Worm (Caenorhabditis elegans) whole organism, mixed stage, embryonic: ENCODE measurements around the gene csn-4.
A peak's percentile ranks its signal among the peaks of the same experiment; 100 is the strongest.
"Not testable (repeated sequence)": the region's sequence is repeated elsewhere in the genome, so short reads cannot be mapped to it uniquely, and the experiment has no call there.

Experiments used
- M03D4.4 ChIP-seq: sonication (generic microtip); optimal IDR thresholded peaks from 2 replicates; lab custom pipeline; 2017; ENCODE audit warnings: mild to moderate bottlenecking, missing genetic modification characterization, missing compliant biosample characterization
- bed-3 ChIP-seq: fragments of 200-800 bp; sonication (Bioruptor generic); optimal IDR thresholded peaks from 3 replicates; lab custom pipeline; 2018; ENCODE audit warnings: mild to moderate bottlenecking, missing genetic modification characterization, moderate library complexity, missing compliant biosample characterization
- blmp-1 ChIP-seq: fragments of 150-350 bp; optimal IDR thresholded peaks from 2 replicates; lab custom pipeline; 2014; ENCODE audit warnings: missing biosample characterization, missing genetic modification characterization
- ceh-39 ChIP-seq: fragments of 150-350 bp; optimal IDR thresholded peaks from 2 replicates; lab custom pipeline; 2014; ENCODE audit warnings: missing biosample characterization, missing genetic modification characterization
- ceh-43 ChIP-seq: fragments of 200-800 bp; sonication (Bioruptor generic); optimal IDR thresholded peaks from 2 replicates; lab custom pipeline; 2018; ENCODE audit warnings: mild to moderate bottlenecking, missing genetic modification characterization, moderate library complexity, missing compliant biosample characterization
- ceh-83 ChIP-seq: fragments of 200-800 bp; sonication (Bioruptor generic); optimal IDR thresholded peaks from 2 replicates; lab custom pipeline; 2018; ENCODE audit warnings: mild to moderate bottlenecking, missing genetic modification characterization, missing compliant biosample characterization
- ces-1 ChIP-seq: fragments of 150-350 bp; optimal IDR thresholded peaks from 2 replicates; lab custom pipeline; 2014; ENCODE audit warnings: missing biosample characterization, missing genetic modification reagents, missing genetic modification characterization
- cnd-1 ChIP-seq: fragments of 200-800 bp; sonication (Bioruptor generic); optimal IDR thresholded peaks from 2 replicates; lab custom pipeline; 2018; ENCODE audit warnings: mild to moderate bottlenecking, missing genetic modification characterization, missing compliant biosample characterization
- drap-1 ChIP-seq: fragments of 200-800 bp; sonication (Bioruptor generic); optimal IDR thresholded peaks from 3 replicates; lab custom pipeline; 2018; ENCODE audit warnings: mild to moderate bottlenecking, missing genetic modification characterization, missing compliant biosample characterization
- elt-1 ChIP-seq: sonication (generic microtip); optimal IDR thresholded peaks from 2 replicates; lab custom pipeline; 2017; ENCODE audit warnings: missing genetic modification characterization, mild to moderate bottlenecking, missing compliant biosample characterization, antibody characterized with exemption, moderate library complexity, borderline replicate concordance; ENCODE audit not compliant: insufficient read depth
- flh-1 ChIP-seq: fragments of 200-800 bp; sonication (Bioruptor generic); optimal IDR thresholded peaks from 2 replicates; lab custom pipeline; 2018; ENCODE audit warnings: mild to moderate bottlenecking, missing genetic modification characterization, moderate library complexity, missing compliant biosample characterization
- ham-2 ChIP-seq: fragments of 200-800 bp; sonication (Bioruptor generic); optimal IDR thresholded peaks from 2 replicates; lab custom pipeline; 2018; ENCODE audit warnings: mild to moderate bottlenecking, missing genetic modification characterization, missing compliant biosample characterization
- hlh-1 ChIP-seq: fragments of 150-350 bp; optimal IDR thresholded peaks from 2 replicates; lab custom pipeline; 2014; ENCODE audit warnings: missing biosample characterization, missing genetic modification reagents, missing genetic modification characterization
- lin-13 ChIP-seq: fragments of 150-350 bp; optimal IDR thresholded peaks from 2 replicates; lab custom pipeline; 2014; ENCODE audit warnings: missing biosample characterization, missing genetic modification characterization
- lsy-2 ChIP-seq: fragments of 150-350 bp; optimal IDR thresholded peaks from 2 replicates; lab custom pipeline; 2014; ENCODE audit warnings: missing biosample characterization, missing genetic modification characterization
- mab-5 ChIP-seq: fragments of 150-350 bp; optimal IDR thresholded peaks from 2 replicates; lab custom pipeline; 2014; ENCODE audit warnings: missing biosample characterization, missing genetic modification characterization
- nhr-12 ChIP-seq: fragments of 150-350 bp; optimal IDR thresholded peaks from 2 replicates; lab custom pipeline; 2014; ENCODE audit warnings: missing biosample characterization, missing genetic modification characterization
- nhr-2 ChIP-seq: fragments of 150-350 bp; optimal IDR thresholded peaks from 2 replicates; lab custom pipeline; 2014; ENCODE audit warnings: missing biosample characterization, missing genetic modification characterization
- nhr-237 ChIP-seq: fragments of 150-350 bp; optimal IDR thresholded peaks from 2 replicates; lab custom pipeline; 2014; ENCODE audit warnings: missing biosample characterization, missing genetic modification characterization
- nhr-28 ChIP-seq: fragments of 150-350 bp; optimal IDR thresholded peaks from 2 replicates; lab custom pipeline; 2014; ENCODE audit warnings: missing biosample characterization, missing genetic modification characterization
- nhr-76 ChIP-seq: sonication (generic microtip); optimal IDR thresholded peaks from 2 replicates; lab custom pipeline; 2017; ENCODE audit warnings: missing biosample characterization, missing genetic modification characterization
- pha-4 ChIP-seq: fragments of 150-350 bp; optimal IDR thresholded peaks from 2 replicates; lab custom pipeline; 2018; ENCODE audit warnings: missing biosample characterization, missing genetic modification reagents, missing genetic modification characterization
- sem-2 ChIP-seq: fragments of 200-800 bp; sonication (Bioruptor generic); optimal IDR thresholded peaks from 2 replicates; lab custom pipeline; 2018; ENCODE audit warnings: mild to moderate bottlenecking, missing genetic modification characterization, missing compliant biosample characterization
- snpc-4 ChIP-seq: fragments of 150-350 bp; optimal IDR thresholded peaks from 2 replicates; lab custom pipeline; 2014; ENCODE audit warnings: missing biosample characterization, missing genetic modification characterization
- tbx-8 ChIP-seq: fragments of 200-800 bp; sonication (Bioruptor generic); optimal IDR thresholded peaks from 2 replicates; lab custom pipeline; 2018; ENCODE audit warnings: mild to moderate bottlenecking, missing genetic modification characterization, moderate library complexity, missing compliant biosample characterization
- unc-120 ChIP-seq: sonication (generic microtip); optimal IDR thresholded peaks from 2 replicates; lab custom pipeline; 2017; ENCODE audit warnings: missing genetic modification characterization, missing compliant biosample characterization; ENCODE audit not compliant: poor library complexity, severe bottlenecking
- unc-39 ChIP-seq: fragments of 150-350 bp; optimal IDR thresholded peaks from 2 replicates; lab custom pipeline; 2014; ENCODE audit warnings: missing biosample characterization, missing genetic modification characterization
- unc-62 ChIP-seq: fragments of 150-350 bp; optimal IDR thresholded peaks from 2 replicates; lab custom pipeline; 2014; ENCODE audit warnings: missing biosample characterization, missing genetic modification reagents, missing genetic modification characterization
- zip-8 ChIP-seq: fragments of 150-350 bp; optimal IDR thresholded peaks from 2 replicates; lab custom pipeline; 2014; ENCODE audit warnings: missing biosample characterization, missing genetic modification characterization
- ztf-11 ChIP-seq: fragments of 150-350 bp; optimal IDR thresholded peaks from 2 replicates; lab custom pipeline; 2014; ENCODE audit warnings: missing biosample characterization, missing genetic modification characterization

Gene csn-4

DNA sequence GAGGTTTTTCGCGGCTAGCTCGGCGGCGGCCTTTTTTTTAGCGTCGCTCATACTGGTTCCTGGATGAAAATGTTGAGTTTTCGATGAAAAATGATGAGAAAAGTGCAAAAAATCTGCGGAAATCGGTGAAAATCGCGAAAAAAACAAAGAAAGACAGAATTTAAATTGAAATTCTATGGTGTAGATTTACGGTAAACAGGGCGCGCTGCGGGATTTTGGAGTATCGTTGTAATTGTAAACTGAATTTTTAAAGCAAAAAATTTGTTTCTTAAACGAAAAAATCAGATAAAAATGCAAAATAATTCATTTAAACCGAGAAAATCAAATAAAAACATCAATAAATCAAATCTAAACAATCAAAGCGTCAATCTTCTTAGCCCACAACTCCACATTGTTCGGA, 32.1 kb downstream of the csn-4 start, which contains the start of gene dcap-1:
dcap-1 (minus strand) TSS at position 59 of the 400 bp plus-strand sequence.
- no peak for TF ChIP-seq bed-3 (GFP tag; lab: Kevin White, UChicago)
- TF ChIP-seq cnd-1, result no peak
- peak; percentile 42 for TF ChIP-seq ces-1
- no peak for TF ChIP-seq zip-8 (tag; lab: Kevin White, UChicago)
- TF ChIP-seq lin-13 (tag; lab: Kevin White, UChicago), result no peak
- TF ChIP-seq ceh-83 (GFP tag; lab: Kevin White, UChicago), result no peak
- TF ChIP-seq tbx-8 (GFP tag; lab: Kevin White, UChicago), result no peak
- TF ChIP-seq unc-120, result no peak

DNA sequence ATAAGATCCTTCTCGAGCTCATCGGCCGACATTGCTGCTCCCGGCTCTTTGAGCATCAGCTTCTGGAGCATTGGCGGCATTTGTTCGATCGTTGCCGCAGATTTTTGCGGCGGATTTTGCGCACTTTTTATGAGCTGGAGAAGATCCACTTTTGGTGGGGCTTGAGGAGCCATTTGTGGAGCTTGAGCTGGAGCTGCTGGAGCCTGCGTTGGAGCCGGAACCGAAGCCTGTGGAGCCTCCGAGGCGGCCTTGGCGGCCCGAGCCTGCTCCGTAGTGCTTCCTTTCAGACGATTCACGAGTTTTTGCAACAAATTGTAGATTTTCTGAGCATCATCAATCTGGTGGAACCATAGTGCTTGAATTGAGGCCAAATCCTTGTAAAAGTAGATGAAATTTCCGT, 32.8 kb downstream of the csn-4 start:
- TF ChIP-seq lsy-2 (no peak), nhr-2 (tag; lab: Kevin White, UChicago) (no peak), M03D4.4 (no peak), elt-1 (tag; lab: Kevin White, UChicago) (no peak), pha-4 (tag; lab: Kevin White, UChicago) (no peak), tbx-8 (GFP tag; lab: Kevin White, UChicago) (no peak), blmp-1 (no peak), nhr-76 (tag; lab: Kevin White, UChicago) (no peak), sem-2 (GFP tag; lab: Kevin White, UChicago) (no peak), lin-13 (tag; lab: Kevin White, UChicago) (no peak), nhr-12 (tag; lab: Kevin White, UChicago) (no peak), cnd-1 (no peak), nhr-28 (no peak)
- TF ChIP-seq, all 35 proteins: peak for 0

DNA sequence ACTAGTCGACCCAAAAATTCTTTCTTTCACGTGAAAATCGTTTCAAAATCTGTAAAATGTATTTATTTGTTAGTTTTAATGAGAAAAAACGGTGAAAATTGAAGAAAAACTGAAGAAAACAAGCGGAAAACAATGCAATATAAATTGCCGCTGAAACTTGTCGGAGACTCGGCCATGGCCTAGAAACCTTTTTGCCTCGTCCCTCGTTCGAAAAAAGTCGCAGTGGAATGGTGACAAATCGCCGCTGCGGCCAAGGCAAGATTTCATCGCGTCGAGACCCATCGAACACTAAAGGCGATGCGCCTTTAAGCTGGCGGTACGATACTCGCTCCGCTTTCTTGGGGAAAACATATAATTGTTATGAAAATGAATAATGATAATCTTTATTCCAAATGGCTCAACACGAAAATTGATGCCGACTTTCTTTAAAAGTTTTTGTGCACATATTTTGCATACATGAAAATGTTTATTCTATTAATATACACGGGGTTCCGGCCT, 35.1 kb downstream of the csn-4 start, which contains the start of gene Y55F3AM.21:
Y55F3AM.21 (minus strand) TSS at position 51 of the 498 bp plus-strand sequence.
- not testable (repeated sequence) for TF ChIP-seq ztf-11, nhr-12, ceh-39 (tag; lab: Kevin White, UChicago)

DNA sequence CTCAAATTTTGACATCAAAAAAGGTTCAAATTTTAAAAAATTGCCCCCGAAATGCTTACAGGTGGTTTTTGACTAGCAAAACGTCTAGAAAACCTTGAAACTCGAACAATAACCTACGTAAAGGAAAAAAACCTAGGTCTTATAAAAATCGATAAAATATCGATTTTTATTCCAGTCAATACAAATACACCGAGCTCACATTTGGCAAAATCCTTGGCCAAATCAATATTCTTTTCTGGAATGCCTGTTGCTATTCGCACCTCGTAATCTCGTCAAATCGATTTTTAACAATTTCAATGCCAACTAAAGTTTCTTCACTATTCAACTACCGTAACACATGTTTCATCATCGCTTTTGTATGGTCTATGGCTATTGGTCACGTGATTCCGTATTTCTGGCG, 39.8 kb downstream of the csn-4 start:
- no peak for TF ChIP-seq ces-1
- no peak for TF ChIP-seq mab-5 (tag; lab: Kevin White, UChicago)
- no peak for TF ChIP-seq unc-62
- no peak for TF ChIP-seq blmp-1
- TF ChIP-seq lsy-2, result no peak
- TF ChIP-seq nhr-2 (tag; lab: Kevin White, UChicago), result no peak
- no peak for TF ChIP-seq flh-1 (GFP tag; lab: Kevin White, UChicago)
- TF ChIP-seq tbx-8 (GFP tag; lab: Kevin White, UChicago), result no peak
- no peak for TF ChIP-seq nhr-237 (tag; lab: Kevin White, UChicago)
- TF ChIP-seq drap-1, result no peak
- no peak for TF ChIP-seq pha-4 (tag; lab: Kevin White, UChicago)
- no peak for TF ChIP-seq sem-2 (GFP tag; lab: Kevin White, UChicago)
- TF ChIP-seq nhr-28, result no peak
- TF ChIP-seq nhr-76 (tag; lab: Kevin White, UChicago), result no peak
- TF ChIP-seq bed-3 (GFP tag; lab: Kevin White, UChicago), result no peak
- TF ChIP-seq, all 35 proteins: peak for 0

DNA sequence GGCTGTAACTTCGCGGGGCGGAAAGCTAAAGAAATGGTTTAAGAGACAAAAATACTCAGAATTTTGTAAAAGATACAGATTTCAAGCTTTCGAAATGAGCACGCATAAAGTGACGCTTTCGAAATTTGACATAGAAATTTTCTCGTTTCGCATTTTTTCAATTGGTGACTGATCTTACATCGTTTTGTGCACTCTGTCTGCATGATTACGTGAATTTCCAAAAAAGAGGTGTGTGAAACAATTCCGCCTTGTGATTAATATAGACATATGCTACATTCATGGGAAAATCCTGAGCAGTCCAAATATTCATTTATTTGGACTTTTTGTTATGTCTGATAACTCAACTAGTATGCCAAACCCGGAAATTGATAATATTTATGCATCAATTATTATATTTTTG, 41.1 kb downstream of the csn-4 start, which contains the start of gene srx-12:
srx-12 (plus strand) TSS at position 301 of the 400 bp plus-strand sequence.
- no peak for TF ChIP-seq nhr-12 (tag; lab: Kevin White, UChicago)
- no peak for TF ChIP-seq hlh-1 (tag; lab: Kevin White, UChicago)
- no peak for TF ChIP-seq nhr-237 (tag; lab: Kevin White, UChicago)
- TF ChIP-seq tbx-8 (GFP tag; lab: Kevin White, UChicago), result no peak
- TF ChIP-seq ceh-83 (GFP tag; lab: Kevin White, UChicago), result no peak
- TF ChIP-seq ham-2 (GFP tag; lab: Kevin White, UChicago), result no peak
- no peak for TF ChIP-seq bed-3 (GFP tag; lab: Kevin White, UChicago)
- no peak for TF ChIP-seq nhr-76 (tag; lab: Kevin White, UChicago)
- TF ChIP-seq snpc-4, result no peak
- TF ChIP-seq nhr-2 (tag; lab: Kevin White, UChicago), result no peak
- TF ChIP-seq elt-1 (tag; lab: Kevin White, UChicago), result no peak
- TF ChIP-seq blmp-1, result no peak
- TF ChIP-seq unc-39 (tag; lab: Kevin White, UChicago), result no peak
- no peak for TF ChIP-seq flh-1 (GFP tag; lab: Kevin White, UChicago)
- no peak for TF ChIP-seq unc-62
- no peak for TF ChIP-seq ceh-43 (GFP tag; lab: Kevin White, UChicago)
- no peak for TF ChIP-seq lin-13 (tag; lab: Kevin White, UChicago)
- no peak for TF ChIP-seq zip-8 (tag; lab: Kevin White, UChicago)
- TF ChIP-seq sem-2 (GFP tag; lab: Kevin White, UChicago), result no peak
- TF ChIP-seq, all 35 proteins: peak for 0
